Worm (Caenorhabditis elegans) whole organism, dauer: ENCODE results near the gene C06A1.7.
A peak's percentile ranks its signal among the peaks of the same experiment; 100 is the strongest.

Experiments used
- unc-62 ChIP-seq: sonication (generic microtip); optimal IDR thresholded peaks from 2 replicates; lab custom pipeline; 2017; ENCODE audit warnings: missing biosample characterization, missing genetic modification reagents, missing genetic modification characterization

The C06A1.7 gene

DNA sequence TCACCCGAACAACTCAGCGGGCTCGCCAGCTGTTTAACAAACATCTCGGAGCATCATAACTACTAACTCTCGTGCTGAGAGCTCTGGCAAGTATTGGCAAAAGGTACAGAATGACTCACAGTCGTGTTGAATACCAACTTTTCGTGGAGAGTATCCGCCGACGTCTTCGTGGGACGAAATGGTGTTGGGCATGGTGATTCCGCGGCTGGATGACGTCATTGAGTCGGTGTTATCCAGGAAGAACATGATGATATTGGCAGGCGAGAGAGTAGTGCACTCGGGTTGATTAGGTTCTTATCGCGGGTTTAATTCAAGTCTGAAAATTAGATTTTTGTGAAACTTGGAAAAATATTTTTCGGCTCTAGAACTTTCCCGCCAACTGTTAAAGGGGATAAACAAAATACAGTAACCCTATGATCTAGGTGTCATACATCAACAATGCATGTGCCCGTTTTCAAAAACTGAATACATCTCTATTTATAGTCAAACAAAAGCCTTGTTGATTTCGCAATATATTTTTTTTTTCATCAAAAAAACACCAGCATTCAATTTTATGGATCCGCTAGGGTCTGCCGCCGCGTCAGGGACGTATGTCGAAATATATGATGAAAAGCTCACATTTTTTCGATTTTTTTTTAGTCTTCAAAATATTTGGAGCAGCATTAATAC lies 11.2 kb upstream of the C06A1.7 start:
- TF ChIP-seq unc-62 (GFP tag; lab: Kevin White, UChicago): no peak

DNA sequence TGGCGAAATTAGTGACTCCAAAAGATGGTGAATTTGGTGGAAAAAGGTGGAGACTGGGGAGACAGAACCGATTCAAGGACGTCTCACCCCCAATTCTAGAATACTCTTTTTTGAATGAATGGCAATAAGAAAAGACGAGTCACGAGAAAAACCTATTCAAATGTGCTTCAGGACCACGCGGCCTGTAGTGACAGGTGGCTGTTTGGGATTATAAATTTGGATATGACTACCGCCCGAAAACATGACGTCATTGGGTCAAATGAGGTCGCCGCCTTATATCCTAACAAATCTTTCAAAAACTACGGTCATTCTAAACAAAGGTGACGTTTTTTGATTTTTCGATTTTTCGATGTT lies 10.7 kb upstream of the C06A1.7 start:
- TF ChIP-seq unc-62 (GFP tag; lab: Kevin White, UChicago): no peak

DNA sequence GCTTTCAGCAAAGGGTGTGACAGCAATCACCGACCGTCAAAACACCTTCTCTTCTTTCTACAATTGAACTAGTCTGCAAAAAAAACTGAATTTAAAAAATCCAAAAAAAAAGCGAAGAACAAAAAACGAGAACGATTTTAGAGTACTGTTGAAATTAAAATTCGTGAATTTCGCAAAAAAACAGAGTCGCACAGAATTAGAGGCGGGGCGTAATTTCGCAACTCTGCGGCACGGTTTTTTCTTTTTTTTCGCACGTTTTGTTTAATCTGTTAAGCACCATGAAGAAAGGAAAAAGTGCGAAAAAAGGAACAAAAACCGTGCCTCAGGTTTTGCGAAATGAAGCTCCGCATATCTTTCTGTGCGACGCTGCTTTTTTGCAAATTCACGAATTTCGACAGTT lies 9.7 kb upstream of the C06A1.7 start, which contains the start of gene mnk-1:
TSS of gene mnk-1 (minus strand) at position 73 of the 400 bp plus-strand sequence.
- no peak for TF ChIP-seq unc-62 (GFP tag; lab: Kevin White, UChicago)

DNA sequence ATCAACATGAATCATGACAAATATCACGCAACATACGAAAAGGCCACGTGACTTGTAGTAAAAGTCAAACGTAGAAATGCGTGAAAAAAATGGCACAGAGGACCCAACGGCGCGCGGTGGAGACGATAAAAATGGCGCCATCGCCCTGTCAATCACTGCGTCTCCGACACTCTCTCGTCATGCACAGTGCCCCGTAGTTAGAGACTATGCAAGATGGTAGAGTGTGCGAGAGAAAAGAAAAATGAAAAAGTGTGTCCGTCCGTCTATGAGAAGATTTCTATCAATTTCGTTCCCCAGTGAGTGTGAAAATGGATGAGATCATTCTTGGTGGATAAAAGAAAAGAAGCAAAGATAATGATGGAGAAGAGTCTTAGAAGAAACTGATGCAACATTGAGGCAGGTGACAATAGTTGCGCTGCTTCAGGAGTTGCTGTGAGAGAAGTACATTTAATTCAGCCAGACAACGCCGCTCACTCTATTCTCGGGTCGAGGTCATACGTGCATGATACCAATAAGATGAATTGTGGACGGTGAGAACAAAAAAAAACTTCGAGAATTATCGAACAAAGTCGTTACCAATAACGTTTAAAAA lies 9.1 kb upstream of the C06A1.7 start:
- TF ChIP-seq unc-62 (GFP tag; lab: Kevin White, UChicago): no peak

DNA sequence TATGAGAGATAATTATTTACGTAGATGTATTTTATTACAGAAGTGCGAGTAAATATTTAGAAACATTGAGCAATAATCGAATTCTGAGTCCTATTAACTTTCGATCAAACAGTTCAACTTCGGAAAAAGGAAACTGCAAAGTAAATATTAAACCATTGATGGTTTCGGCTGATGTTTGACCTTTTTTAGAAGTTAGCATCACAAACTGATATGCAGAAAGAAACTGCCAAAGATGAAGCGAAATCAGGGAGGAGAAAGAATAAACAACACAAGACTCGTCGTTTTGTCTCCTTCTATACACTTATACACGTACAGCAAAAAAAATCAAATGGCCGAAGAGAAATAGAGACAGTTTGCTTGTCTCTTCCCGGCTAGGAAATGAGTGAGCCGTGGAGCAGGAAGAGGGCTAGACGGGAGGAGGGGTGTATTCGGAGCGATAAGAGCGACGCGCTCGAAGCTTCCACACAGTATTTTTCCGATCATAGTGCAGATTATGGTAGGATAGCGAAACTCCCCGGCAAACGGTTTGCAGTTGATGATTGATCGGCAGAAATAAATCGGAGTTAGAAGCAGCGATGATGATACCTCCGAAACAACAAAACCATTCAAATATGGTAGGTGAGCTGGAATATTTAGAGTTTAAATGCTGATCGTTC lies 8.0 kb upstream of the C06A1.7 start:
- no peak for TF ChIP-seq unc-62 (GFP tag; lab: Kevin White, UChicago)

DNA sequence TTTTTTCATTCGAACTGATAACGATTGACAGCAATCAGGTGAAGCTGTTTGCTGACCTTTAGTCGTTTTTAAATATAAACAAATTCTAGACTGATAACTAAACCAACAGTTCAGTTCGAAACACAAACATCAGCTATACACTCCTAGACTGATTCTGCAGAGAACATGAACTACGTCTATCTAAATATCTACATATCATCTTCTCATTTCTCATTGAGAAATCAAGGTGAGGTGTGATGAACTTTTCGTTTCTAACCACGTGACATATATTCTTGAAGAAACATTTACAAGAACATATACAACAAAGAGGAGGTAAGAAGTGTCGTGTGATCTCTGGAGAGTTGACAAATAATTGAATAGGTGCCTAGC lies 7.5 kb upstream of the C06A1.7 start:
- TF ChIP-seq unc-62 (GFP tag; lab: Kevin White, UChicago): no peak

DNA sequence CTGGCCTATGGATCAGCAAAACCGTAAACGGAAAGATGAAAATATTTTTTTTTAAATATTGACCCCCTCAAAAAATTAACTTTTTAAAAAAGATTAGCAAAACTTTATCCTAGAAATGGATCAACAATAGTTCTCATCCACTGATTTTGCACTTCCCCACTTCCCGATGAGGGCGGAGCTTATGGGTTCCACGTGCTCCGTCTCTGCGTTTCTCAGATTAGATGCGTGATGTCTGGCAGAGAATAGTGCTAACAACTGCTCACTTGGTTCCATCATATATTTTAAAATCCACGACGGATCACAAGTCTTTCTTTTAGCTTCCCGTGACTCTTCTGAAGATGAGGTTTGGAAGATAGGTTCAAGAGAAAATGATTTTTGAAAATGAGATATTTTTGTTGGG lies 6.3 kb upstream of the C06A1.7 start:
- TF ChIP-seq unc-62 (GFP tag; lab: Kevin White, UChicago): no peak

DNA sequence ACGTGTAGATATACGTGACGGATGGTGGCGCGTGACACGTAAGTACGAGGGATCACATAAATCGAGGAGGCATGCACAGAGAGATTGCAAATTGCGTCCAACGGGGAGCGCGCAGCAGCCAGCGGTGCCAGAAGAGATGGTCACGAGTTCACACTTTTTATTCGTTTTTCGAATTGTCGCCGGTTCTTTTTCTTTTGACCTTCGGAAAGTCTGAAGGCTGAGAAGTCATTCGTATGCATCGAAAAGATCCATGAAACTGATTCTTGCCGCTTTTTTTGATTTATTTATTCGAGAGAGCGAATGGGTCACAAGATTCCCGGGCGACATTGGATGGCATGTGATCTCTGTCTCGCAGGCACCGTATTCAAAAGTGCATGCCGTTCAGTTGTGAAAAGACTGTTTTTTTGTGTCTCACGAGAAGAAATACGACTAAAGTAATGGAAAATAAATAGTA lies 5.7 kb upstream of the C06A1.7 start:
- TF ChIP-seq unc-62 (GFP tag; lab: Kevin White, UChicago): no peak

DNA sequence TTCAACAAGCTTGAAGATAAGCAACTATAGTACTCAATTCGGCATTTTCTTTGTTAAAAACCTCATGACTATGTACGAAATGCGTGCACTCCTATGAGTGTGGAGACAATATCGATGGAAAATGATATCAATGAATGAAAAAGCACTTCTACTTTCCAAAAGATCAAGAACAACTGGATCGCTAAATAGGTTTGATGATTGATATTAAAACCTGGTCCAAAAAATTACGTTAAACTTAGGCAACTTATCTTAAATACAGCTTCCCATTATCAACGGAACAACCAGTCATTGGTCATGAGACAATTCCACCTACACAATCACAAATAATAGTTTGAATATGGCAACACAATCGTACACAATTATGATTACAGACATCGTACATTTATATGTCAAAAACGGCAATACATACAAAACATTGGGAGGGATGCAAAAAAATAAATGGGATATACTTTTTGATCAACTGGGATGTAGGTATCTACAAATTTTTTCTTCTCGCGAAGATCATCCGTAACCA lies 5.0 kb upstream of the C06A1.7 start:
- TF ChIP-seq unc-62 (GFP tag; lab: Kevin White, UChicago): no peak

DNA sequence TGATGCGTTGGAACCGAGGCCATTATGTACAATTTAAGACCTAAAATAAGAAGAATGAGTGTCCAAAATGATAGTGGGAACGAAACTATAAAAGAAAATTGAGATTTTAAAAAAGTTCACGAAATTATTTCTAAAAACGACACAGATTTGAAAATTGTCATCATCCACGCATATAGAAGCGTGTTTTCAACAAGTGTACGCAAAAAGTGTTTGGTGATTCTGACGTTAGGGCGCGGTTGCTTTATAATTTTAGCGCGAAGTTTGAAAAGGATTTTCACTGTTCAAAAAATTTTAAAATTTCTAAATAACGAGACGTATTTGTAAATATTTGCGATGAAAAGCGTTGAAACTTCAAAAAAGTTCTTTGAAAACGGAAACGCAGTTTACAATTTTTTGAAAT lies 1.3 kb upstream of the C06A1.7 start, which contains the start of gene cdc-48.1:
TSS of gene cdc-48.1 (minus strand) at position 40 of the 400 bp plus-strand sequence.
- peak; percentile 74 for TF ChIP-seq unc-62 (GFP tag; lab: Kevin White, UChicago)

DNA sequence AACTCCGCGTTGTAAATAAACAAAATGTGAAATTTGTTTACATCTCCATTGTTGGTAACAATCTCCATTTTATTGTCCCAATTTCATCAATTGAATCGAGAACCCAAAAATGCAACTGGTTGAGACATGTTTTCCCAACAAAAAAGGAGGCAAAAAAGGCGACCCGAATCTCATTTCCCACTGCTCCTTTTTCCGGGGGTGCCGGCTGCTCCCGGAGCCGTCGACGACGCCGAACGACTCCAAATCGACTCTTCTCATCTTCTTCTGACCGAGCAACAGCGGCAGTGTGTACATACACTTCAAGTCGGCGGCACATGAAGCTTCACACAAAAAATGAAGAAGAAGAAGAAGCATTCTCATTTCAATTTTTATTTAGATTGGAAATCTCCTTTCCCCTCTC lies 1.8 kb downstream of the C06A1.7 start:
- TF ChIP-seq unc-62 (GFP tag; lab: Kevin White, UChicago): no peak

DNA sequence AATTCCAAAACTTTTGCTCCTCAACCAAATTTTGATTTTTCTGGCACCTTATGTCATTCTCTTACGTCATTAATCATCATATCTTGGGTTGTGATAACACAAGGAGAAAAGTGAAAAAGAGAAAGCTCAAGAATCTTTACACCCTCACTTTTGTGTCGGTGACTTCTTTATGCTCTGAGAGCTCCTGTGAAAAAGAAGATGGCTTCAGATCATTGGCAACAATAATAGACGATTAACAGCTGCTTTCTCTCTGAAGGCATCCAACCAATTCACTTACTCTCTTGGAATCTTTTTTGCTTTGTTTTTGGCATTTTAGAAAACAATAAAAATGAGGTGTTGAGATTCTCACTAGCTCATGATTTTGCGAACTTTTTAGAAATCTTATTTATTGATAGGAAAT lies 4.8 kb downstream of the C06A1.7 start:
- TF ChIP-seq unc-62 (GFP tag; lab: Kevin White, UChicago): no peak

DNA sequence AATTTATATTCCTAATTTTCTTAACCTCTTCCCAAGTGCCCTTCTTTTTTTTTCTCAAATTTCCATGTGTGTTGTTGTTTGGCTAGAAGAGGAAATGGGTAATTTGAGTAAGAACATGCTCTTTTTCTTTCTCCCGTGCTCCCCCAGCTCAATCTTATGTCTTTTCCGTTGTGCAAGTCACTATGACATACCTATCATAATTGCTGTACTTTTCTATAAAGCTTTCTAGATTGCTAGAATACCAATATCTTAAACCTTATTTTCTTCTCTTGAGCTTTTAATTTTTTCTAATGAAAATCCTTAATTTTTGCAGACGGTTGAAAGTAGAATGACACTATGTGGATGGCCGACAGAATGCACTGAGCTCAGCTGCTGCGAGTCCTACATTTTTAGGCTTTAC lies 5.6 kb downstream of the C06A1.7 start, which contains the start of gene txt-13:
TSS of gene txt-13 (plus strand) at position 301 of the 400 bp plus-strand sequence.
- no peak for TF ChIP-seq unc-62 (GFP tag; lab: Kevin White, UChicago)

DNA sequence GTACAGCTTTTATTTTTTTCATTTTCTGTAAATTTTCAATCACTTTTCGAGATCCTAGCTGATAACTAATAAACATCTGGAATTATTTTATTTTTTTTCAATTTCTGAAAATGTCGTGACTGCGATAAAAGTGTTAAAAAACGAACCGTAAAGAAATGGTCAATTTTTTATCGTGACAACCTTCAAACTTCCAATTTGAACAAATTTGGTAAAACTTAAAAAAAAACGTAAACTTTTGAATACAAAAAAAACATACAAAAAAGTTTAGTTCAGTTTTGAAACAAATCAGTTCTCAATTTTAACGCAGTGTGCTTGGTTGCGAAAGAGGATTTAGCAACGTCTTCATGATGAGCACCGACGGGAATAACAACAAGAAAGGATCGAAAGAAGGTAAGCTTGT lies 7.3 kb downstream of the C06A1.7 start, which contains the start of gene C06A1.3:
TSS of gene C06A1.3 (plus strand) at position 301 of the 400 bp plus-strand sequence.
- no peak for TF ChIP-seq unc-62 (GFP tag; lab: Kevin White, UChicago)

DNA sequence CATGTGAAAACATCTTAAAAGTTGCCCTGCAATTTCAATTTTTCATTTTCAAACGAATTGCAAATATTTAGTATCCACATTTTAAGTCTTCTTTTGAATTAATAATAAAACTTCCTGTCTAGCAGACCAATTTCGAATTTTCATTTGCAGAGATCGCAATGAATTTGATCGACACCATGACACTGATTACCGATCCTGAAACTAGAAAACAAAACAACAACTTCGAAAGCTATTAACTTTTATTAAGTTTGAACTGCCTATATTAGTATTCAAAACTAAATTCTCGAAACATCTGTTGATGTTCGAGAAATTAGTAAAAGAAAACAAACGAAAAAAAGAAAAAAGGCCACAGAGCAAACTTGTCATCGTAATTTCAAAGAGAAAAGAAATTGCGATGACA lies 9.5 kb downstream of the C06A1.7 start:
- TF ChIP-seq unc-62 (GFP tag; lab: Kevin White, UChicago): no peak

DNA sequence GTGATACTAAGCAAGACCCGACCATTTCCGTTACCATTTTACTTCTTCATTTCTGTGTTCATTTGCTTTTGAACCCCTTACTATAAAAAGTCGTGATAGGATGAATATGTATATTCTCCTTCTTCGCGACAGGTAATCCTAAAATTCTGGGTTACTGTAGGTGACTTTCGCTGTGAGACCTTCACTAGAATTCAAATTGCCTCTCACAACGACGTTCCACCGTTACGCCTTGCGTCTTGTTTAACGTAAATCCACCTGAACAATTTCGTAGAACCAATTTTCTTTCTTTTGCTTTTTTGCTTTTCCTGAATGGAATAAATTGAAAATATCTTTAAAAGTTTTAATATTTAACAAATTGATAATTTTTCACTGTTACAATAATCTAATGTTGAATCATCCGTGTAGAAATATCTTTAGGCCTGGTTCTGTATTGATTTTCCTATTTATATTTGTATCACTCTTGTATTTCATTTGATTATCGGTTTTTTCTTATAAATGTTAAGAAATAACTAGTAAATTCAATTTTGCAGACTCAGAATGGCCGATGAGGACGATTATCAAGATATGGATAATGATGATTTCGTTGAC lies 14.2 kb downstream of the C06A1.7 start, which contains the start of gene rpb-6:
TSS of gene rpb-6 (plus strand) at position 538 of the 588 bp plus-strand sequence.
- TF ChIP-seq unc-62 (GFP tag; lab: Kevin White, UChicago): no peak
